Worm (Caenorhabditis elegans): ENCODE measurements around the gene dhhc-14.

DNA sequence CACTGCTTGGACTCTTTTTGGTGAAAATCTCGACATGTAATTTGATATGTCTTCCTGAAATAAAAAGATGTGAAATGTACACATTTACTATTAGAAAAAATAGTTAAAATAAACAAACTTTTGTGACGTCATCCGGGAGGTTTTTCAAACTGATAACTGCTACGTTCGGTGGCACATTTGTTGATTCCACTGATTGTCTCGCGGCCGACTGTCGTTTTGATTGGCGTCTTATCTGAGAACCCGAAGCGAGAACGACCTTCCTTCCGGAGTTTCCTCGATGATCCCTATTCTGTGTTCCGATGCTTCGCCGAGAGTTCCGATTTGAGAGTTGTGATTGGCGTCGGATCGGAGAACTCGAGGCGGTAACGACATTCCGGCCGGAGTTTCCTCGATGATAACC lies 52.1 kb downstream of the dhhc-14 start:
- TF ChIP-seq sup-37 (GFP tag; optimal IDR thresholded peaks at IDR 0.05) (no peak), lsy-2 (tag; optimal IDR thresholded peaks at IDR 0.05) (no peak), ama-1 (optimal IDR thresholded peaks at IDR 0.05) (no peak), nhr-28 (tag; optimal IDR thresholded peaks at IDR 0.05) (no peak), elt-2 (tag; optimal IDR thresholded peaks at IDR 0.05) (peak; percentile 29), nhr-237 (tag; optimal IDR thresholded peaks at IDR 0.05) (no peak), unc-86 (tag; optimal IDR thresholded peaks at IDR 0.05) (no peak), ets-5 (GFP tag; IDR thresholded peaks at IDR 0.05) (no peak), nhr-20 (tag; optimal IDR thresholded peaks at IDR 0.05) (no peak), C04F5.9 (tag; optimal IDR thresholded peaks at IDR 0.05) (no peak), mab-9 (GFP tag; IDR thresholded peaks at IDR 0.05) (no peak), efl-1 (optimal IDR thresholded peaks at IDR 0.05) (no peak), efl-1 (GFP tag; optimal IDR thresholded peaks at IDR 0.05 in 1 of 2) (no peak)
